Worm (Caenorhabditis elegans) whole organism, mixed stage, embryonic: ENCODE results near the gene F17E9.15.
A peak's percentile ranks its signal among the peaks of the same experiment; 100 is the strongest.

Source experiments
- M03D4.4 ChIP-seq: sonication (generic microtip); optimal IDR thresholded peaks from 2 replicates; lab custom pipeline; 2017; ENCODE audit warnings: mild to moderate bottlenecking, missing genetic modification characterization, missing compliant biosample characterization
- blmp-1 ChIP-seq: fragments of 150-350 bp; optimal IDR thresholded peaks from 2 replicates; lab custom pipeline; 2014; ENCODE audit warnings: missing biosample characterization, missing genetic modification characterization
- ceh-39 ChIP-seq: fragments of 150-350 bp; optimal IDR thresholded peaks from 2 replicates; lab custom pipeline; 2014; ENCODE audit warnings: missing biosample characterization, missing genetic modification characterization
- ceh-43 ChIP-seq: fragments of 200-800 bp; sonication (Bioruptor generic); optimal IDR thresholded peaks from 2 replicates; lab custom pipeline; 2018; ENCODE audit warnings: mild to moderate bottlenecking, missing genetic modification characterization, moderate library complexity, missing compliant biosample characterization
- ces-1 ChIP-seq: fragments of 150-350 bp; optimal IDR thresholded peaks from 2 replicates; lab custom pipeline; 2014; ENCODE audit warnings: missing biosample characterization, missing genetic modification reagents, missing genetic modification characterization
- cnd-1 ChIP-seq: fragments of 200-800 bp; sonication (Bioruptor generic); optimal IDR thresholded peaks from 2 replicates; lab custom pipeline; 2018; ENCODE audit warnings: mild to moderate bottlenecking, missing genetic modification characterization, missing compliant biosample characterization
- elt-3 ChIP-seq: fragments of 150-350 bp; optimal IDR thresholded peaks from 2 replicates; lab custom pipeline; 2014; ENCODE audit warnings: missing biosample characterization, missing genetic modification characterization
- flh-1 ChIP-seq: fragments of 200-800 bp; sonication (Bioruptor generic); optimal IDR thresholded peaks from 2 replicates; lab custom pipeline; 2018; ENCODE audit warnings: mild to moderate bottlenecking, missing genetic modification characterization, moderate library complexity, missing compliant biosample characterization
- ham-2 ChIP-seq: fragments of 200-800 bp; sonication (Bioruptor generic); optimal IDR thresholded peaks from 2 replicates; lab custom pipeline; 2018; ENCODE audit warnings: mild to moderate bottlenecking, missing genetic modification characterization, missing compliant biosample characterization
- hlh-1 ChIP-seq: fragments of 150-350 bp; optimal IDR thresholded peaks from 2 replicates; lab custom pipeline; 2014; ENCODE audit warnings: missing biosample characterization, missing genetic modification reagents, missing genetic modification characterization
- lin-13 ChIP-seq: fragments of 150-350 bp; optimal IDR thresholded peaks from 2 replicates; lab custom pipeline; 2014; ENCODE audit warnings: missing biosample characterization, missing genetic modification characterization
- lsy-2 ChIP-seq: fragments of 150-350 bp; optimal IDR thresholded peaks from 2 replicates; lab custom pipeline; 2014; ENCODE audit warnings: missing biosample characterization, missing genetic modification characterization
- mab-5 ChIP-seq: fragments of 150-350 bp; optimal IDR thresholded peaks from 2 replicates; lab custom pipeline; 2014; ENCODE audit warnings: missing biosample characterization, missing genetic modification characterization
- mep-1 ChIP-seq: fragments of 150-350 bp; optimal IDR thresholded peaks from 2 replicates; lab custom pipeline; 2017; ENCODE audit warnings: missing biosample characterization, missing genetic modification reagents, missing genetic modification characterization, inconsistent platforms
- mls-2 ChIP-seq: sonication (generic microtip); optimal IDR thresholded peaks from 2 replicates; lab custom pipeline; 2016; ENCODE audit warnings: mild to moderate bottlenecking, missing genetic modification characterization, moderate library complexity, missing compliant biosample characterization
- nhr-12 ChIP-seq: fragments of 150-350 bp; optimal IDR thresholded peaks from 2 replicates; lab custom pipeline; 2014; ENCODE audit warnings: missing biosample characterization, missing genetic modification characterization
- nhr-2 ChIP-seq: fragments of 150-350 bp; optimal IDR thresholded peaks from 2 replicates; lab custom pipeline; 2014; ENCODE audit warnings: missing biosample characterization, missing genetic modification characterization
- nhr-237 ChIP-seq: fragments of 150-350 bp; optimal IDR thresholded peaks from 2 replicates; lab custom pipeline; 2014; ENCODE audit warnings: missing biosample characterization, missing genetic modification characterization
- nhr-76 ChIP-seq: sonication (generic microtip); optimal IDR thresholded peaks from 2 replicates; lab custom pipeline; 2017; ENCODE audit warnings: missing biosample characterization, missing genetic modification characterization
- pha-4 ChIP-seq: fragments of 150-350 bp; optimal IDR thresholded peaks from 2 replicates; lab custom pipeline; 2018; ENCODE audit warnings: missing biosample characterization, missing genetic modification reagents, missing genetic modification characterization
- sem-2 ChIP-seq: fragments of 200-800 bp; sonication (Bioruptor generic); optimal IDR thresholded peaks from 2 replicates; lab custom pipeline; 2018; ENCODE audit warnings: mild to moderate bottlenecking, missing genetic modification characterization, missing compliant biosample characterization
- snpc-4 ChIP-seq: fragments of 150-350 bp; optimal IDR thresholded peaks from 2 replicates; lab custom pipeline; 2014; ENCODE audit warnings: missing biosample characterization, missing genetic modification characterization
- sptf-1 ChIP-seq: sonication (generic microtip); optimal IDR thresholded peaks from 2 replicates; lab custom pipeline; 2017; ENCODE audit warnings: mild to moderate bottlenecking, missing genetic modification characterization, moderate library complexity, missing compliant biosample characterization
- tbx-8 ChIP-seq: fragments of 200-800 bp; sonication (Bioruptor generic); optimal IDR thresholded peaks from 2 replicates; lab custom pipeline; 2018; ENCODE audit warnings: mild to moderate bottlenecking, missing genetic modification characterization, moderate library complexity, missing compliant biosample characterization
- unc-120 ChIP-seq: sonication (generic microtip); optimal IDR thresholded peaks from 2 replicates; lab custom pipeline; 2017; ENCODE audit warnings: missing genetic modification characterization, missing compliant biosample characterization; ENCODE audit not compliant: poor library complexity, severe bottlenecking
- unc-39 ChIP-seq: fragments of 150-350 bp; optimal IDR thresholded peaks from 2 replicates; lab custom pipeline; 2014; ENCODE audit warnings: missing biosample characterization, missing genetic modification characterization
- unc-62 ChIP-seq: fragments of 150-350 bp; optimal IDR thresholded peaks from 2 replicates; lab custom pipeline; 2014; ENCODE audit warnings: missing biosample characterization, missing genetic modification reagents, missing genetic modification characterization
- zip-8 ChIP-seq: fragments of 150-350 bp; optimal IDR thresholded peaks from 2 replicates; lab custom pipeline; 2014; ENCODE audit warnings: missing biosample characterization, missing genetic modification characterization
- ztf-11 ChIP-seq: fragments of 150-350 bp; optimal IDR thresholded peaks from 2 replicates; lab custom pipeline; 2014; ENCODE audit warnings: missing biosample characterization, missing genetic modification characterization

Gene F17E9.15

DNA sequence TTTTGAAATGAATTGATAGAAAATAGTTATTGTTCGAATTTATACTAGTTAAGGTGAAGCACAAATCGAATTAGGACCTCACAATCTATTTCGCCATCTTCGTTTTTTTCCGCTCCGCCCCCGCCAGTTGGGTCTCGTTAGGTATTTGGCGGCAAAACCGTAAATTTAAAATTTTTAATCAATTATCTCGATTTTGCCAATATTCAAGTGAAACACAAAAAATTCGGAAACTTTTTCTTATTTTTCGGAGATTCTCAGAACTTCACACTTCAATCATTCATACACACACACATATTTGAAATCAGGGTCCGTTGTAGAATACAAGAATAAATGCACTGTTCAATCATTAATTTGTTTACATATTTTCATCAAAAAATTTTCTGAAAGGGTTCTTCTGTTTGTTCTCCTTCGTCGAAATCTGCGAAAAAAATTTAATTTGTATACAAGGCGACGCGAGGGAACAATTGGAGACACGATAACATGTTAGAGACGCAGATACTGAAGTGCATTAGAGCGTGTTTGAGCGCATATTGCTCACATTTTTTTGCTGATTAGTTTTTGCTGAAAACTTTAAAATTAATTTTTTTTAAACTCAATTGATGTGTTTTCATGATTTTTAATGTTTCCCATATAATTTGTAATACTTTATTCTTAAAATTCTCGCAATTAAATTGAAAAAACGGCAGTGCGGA is 12.6 kb downstream of the F17E9.15 start, which contains the start of gene D2096.5:
Gene D2096.5 (minus strand): TSS at position 51 of the 692 bp plus-strand sequence.
- TF ChIP-seq nhr-12 (tag; lab: Kevin White, UChicago) = no peak
- peak; percentile 89 for TF ChIP-seq ces-1 (GFP tag; lab: Kevin White, UChicago)
- no peak for TF ChIP-seq cnd-1 (tag; lab: Kevin White, UChicago)
- TF ChIP-seq mep-1 (tag; lab: Kevin White, UChicago) = peak; percentile 27
- peak; percentile 2 for TF ChIP-seq nhr-237 (tag; lab: Kevin White, UChicago)
- no peak for TF ChIP-seq sem-2 (GFP tag; lab: Kevin White, UChicago)

DNA sequence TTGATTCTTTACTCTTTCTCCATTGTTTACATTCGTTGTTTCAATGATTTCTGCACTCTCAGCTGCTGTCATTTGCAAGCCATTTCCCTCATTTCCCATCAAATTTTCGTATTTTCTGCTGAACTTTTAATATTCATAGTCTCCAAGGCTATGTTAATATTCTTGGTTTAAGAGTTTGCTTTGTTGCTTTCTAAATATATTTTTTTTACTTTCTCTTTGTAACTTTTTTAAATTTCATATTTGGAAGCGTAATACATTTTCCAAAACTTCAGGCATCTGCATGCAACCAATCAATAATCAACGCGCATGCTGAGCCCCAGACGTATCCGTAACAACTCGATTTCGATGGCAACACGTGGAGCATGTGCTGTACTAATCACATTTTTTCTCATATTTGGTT is 13.6 kb downstream of the F17E9.15 start, which contains the start of gene sqv-1:
Gene sqv-1 (plus strand): TSS at position 301 of the 400 bp plus-strand sequence.
- TF ChIP-seq sem-2 (GFP tag; lab: Kevin White, UChicago) (no peak), ztf-11 (tag; lab: Kevin White, UChicago) (no peak), tbx-8 (GFP tag; lab: Kevin White, UChicago) (no peak), nhr-2 (tag; lab: Kevin White, UChicago) (no peak), mep-1 (tag; lab: Kevin White, UChicago) (no peak), ceh-39 (no peak), unc-62 (GFP tag; lab: Kevin White, UChicago) (no peak), lin-13 (tag; lab: Kevin White, UChicago) (no peak), hlh-1 (tag; lab: Kevin White, UChicago) (no peak), nhr-76 (tag; lab: Kevin White, UChicago) (no peak), M03D4.4 (tag; lab: Kevin White, UChicago) (no peak), unc-39 (tag; lab: Kevin White, UChicago) (no peak), ces-1 (GFP tag; lab: Kevin White, UChicago) (no peak), snpc-4 (no peak), ceh-43 (GFP tag; lab: Kevin White, UChicago) (no peak), mab-5 (tag; lab: Kevin White, UChicago) (no peak), cnd-1 (tag; lab: Kevin White, UChicago) (no peak), mls-2 (tag; lab: Kevin White, UChicago) (no peak)

- no peak for TF ChIP-seq unc-39 (tag; lab: Kevin White, UChicago)
- no peak for TF ChIP-seq elt-3 (tag; lab: Kevin White, UChicago)
- TF ChIP-seq mab-5 (tag; lab: Kevin White, UChicago) = no peak
- no peak for TF ChIP-seq ceh-43 (GFP tag; lab: Kevin White, UChicago)
- no peak for TF ChIP-seq blmp-1 (tag; lab: Kevin White, UChicago)
- TF ChIP-seq nhr-2 (tag; lab: Kevin White, UChicago) = no peak
- TF ChIP-seq lsy-2 (tag; lab: Kevin White, UChicago) = no peak
- TF ChIP-seq unc-120 = no peak
- TF ChIP-seq ztf-11 (tag; lab: Kevin White, UChicago) = no peak
- no peak for TF ChIP-seq mls-2 (tag; lab: Kevin White, UChicago)
- TF ChIP-seq nhr-237 (tag; lab: Kevin White, UChicago) = no peak
- TF ChIP-seq zip-8 (tag; lab: Kevin White, UChicago) = no peak
- no peak for TF ChIP-seq flh-1 (GFP tag; lab: Kevin White, UChicago)
- TF ChIP-seq pha-4 (tag; lab: Kevin White, UChicago) = no peak
- TF ChIP-seq unc-62 (GFP tag; lab: Kevin White, UChicago) = no peak
Measured at ce11 chrIV:8363163-8363562, 15.9 kb downstream of the F17E9.15 start, which contains the start of gene D2096.12. Gene D2096.12 (plus strand): TSS chrIV:8363463.

ce11 chrIV:8366295-8366694 is 19.1 kb downstream of the F17E9.15 start, which contains the start of gene aagr-1:
Gene aagr-1 (plus strand): TSS chrIV:8366521.
- TF ChIP-seq nhr-2 (tag; lab: Kevin White, UChicago) (no peak), lin-13 (tag; lab: Kevin White, UChicago) (no peak), sptf-1 (tag; lab: Kevin White, UChicago) (no peak), nhr-12 (tag; lab: Kevin White, UChicago) (no peak), ces-1 (GFP tag; lab: Kevin White, UChicago) (no peak), cnd-1 (tag; lab: Kevin White, UChicago) (no peak), mls-2 (tag; lab: Kevin White, UChicago) (no peak), nhr-237 (tag; lab: Kevin White, UChicago) (no peak)

ce11 chrIV:8367887-8368286 is 20.7 kb downstream of the F17E9.15 start:
- no peak for TF ChIP-seq elt-3 (tag; lab: Kevin White, UChicago)
- no peak for TF ChIP-seq mab-5 (tag; lab: Kevin White, UChicago)
- no peak for TF ChIP-seq nhr-237 (tag; lab: Kevin White, UChicago)
- no peak for TF ChIP-seq sptf-1 (tag; lab: Kevin White, UChicago)
- no peak for TF ChIP-seq ham-2
- no peak for TF ChIP-seq zip-8 (tag; lab: Kevin White, UChicago)
- TF ChIP-seq ces-1 (GFP tag; lab: Kevin White, UChicago) = no peak
- no peak for TF ChIP-seq unc-39 (tag; lab: Kevin White, UChicago)
- TF ChIP-seq flh-1 (GFP tag; lab: Kevin White, UChicago) = no peak
- TF ChIP-seq blmp-1 (tag; lab: Kevin White, UChicago) = no peak
- no peak for TF ChIP-seq M03D4.4 (tag; lab: Kevin White, UChicago)
- no peak for TF ChIP-seq lin-13 (tag; lab: Kevin White, UChicago)
- no peak for TF ChIP-seq mls-2 (tag; lab: Kevin White, UChicago)
